Worm (Caenorhabditis elegans) whole organism, late embryonic: ENCODE data around the gene C39D10.11.

Experiments used
- C38D4.7 ChIP-seq: fragments of 200-800 bp; sonication (Bioruptor generic); optimal IDR thresholded peaks from 2 replicates; lab custom pipeline; 2018; ENCODE audit warnings: mild to moderate bottlenecking, missing genetic modification characterization, moderate library complexity, missing compliant biosample characterization
- F13H6.1 ChIP-seq: sonication (generic microtip); optimal IDR thresholded peaks from 2 replicates; lab custom pipeline; 2016; ENCODE audit warnings: missing genetic modification characterization, missing compliant biosample characterization
- K02D7.2 ChIP-seq: sonication (generic microtip); optimal IDR thresholded peaks from 2 replicates; lab custom pipeline; 2017; ENCODE audit warnings: mild to moderate bottlenecking, missing genetic modification characterization, missing compliant biosample characterization
- T23F11.4 ChIP-seq: fragments of 200-800 bp; sonication (Bioruptor generic); optimal IDR thresholded peaks from 2 replicates; lab custom pipeline; 2018; ENCODE audit warnings: mild to moderate bottlenecking, missing genetic modification characterization, missing compliant biosample characterization
- Y22D7AL.16 ChIP-seq: sonication (generic microtip); optimal IDR thresholded peaks from 2 replicates; lab custom pipeline; 2016; ENCODE audit warnings: missing genetic modification characterization, missing compliant biosample characterization
- ceh-14 ChIP-seq: sonication (generic microtip); optimal IDR thresholded peaks from 2 replicates; lab custom pipeline; 2016; ENCODE audit warnings: missing genotype, missing genetic modification characterization, missing compliant biosample characterization
- ceh-19 ChIP-seq: fragments of 200-800 bp; sonication (Bioruptor generic); optimal IDR thresholded peaks from 2 replicates; lab custom pipeline; 2018; ENCODE audit warnings: mild to moderate bottlenecking, missing genetic modification characterization, missing compliant biosample characterization
- ceh-30 ChIP-seq: fragments of 150-350 bp; optimal IDR thresholded peaks from 2 replicates; lab custom pipeline; 2014; ENCODE audit warnings: missing biosample characterization, missing genetic modification characterization
- ceh-31 ChIP-seq: sonication (generic microtip); optimal IDR thresholded peaks from 2 replicates; lab custom pipeline; 2016; ENCODE audit warnings: missing genetic modification characterization, missing compliant biosample characterization
- ceh-6 ChIP-seq: fragments of 200-800 bp; sonication (Bioruptor generic); optimal IDR thresholded peaks from 2 replicates; lab custom pipeline; 2018; ENCODE audit warnings: mild to moderate bottlenecking, missing genetic modification characterization, missing compliant biosample characterization
- che-1 ChIP-seq: sonication (generic microtip); optimal IDR thresholded peaks from 2 replicates; lab custom pipeline; 2016; ENCODE audit warnings: mild to moderate bottlenecking, missing genetic modification characterization, missing compliant biosample characterization
- dve-1 ChIP-seq: sonication (generic microtip); optimal IDR thresholded peaks from 2 replicates; lab custom pipeline; 2017; ENCODE audit warnings: antibody characterized with exemption, mild to moderate bottlenecking, missing genetic modification characterization, missing compliant biosample characterization
- hlh-13 ChIP-seq: fragments of 200-800 bp; sonication (Bioruptor generic); optimal IDR thresholded peaks from 2 replicates; lab custom pipeline; 2018; ENCODE audit warnings: mild to moderate bottlenecking, missing genetic modification characterization, missing compliant biosample characterization
- hlh-15 ChIP-seq: sonication (generic microtip); optimal IDR thresholded peaks from 2 replicates; lab custom pipeline; 2016; ENCODE audit warnings: missing genetic modification characterization, missing compliant biosample characterization
- hlh-30 ChIP-seq: sonication (generic microtip); optimal IDR thresholded peaks from 2 replicates; lab custom pipeline; 2017; ENCODE audit warnings: antibody characterized with exemption, missing genetic modification characterization, missing compliant biosample characterization; ENCODE audit not compliant: insufficient read depth
- hlh-6 ChIP-seq: sonication (generic microtip); optimal IDR thresholded peaks from 2 replicates; lab custom pipeline; 2016; ENCODE audit warnings: missing genotype, missing genetic modification characterization, missing compliant biosample characterization
- hlh-8 ChIP-seq: sonication (generic microtip); optimal IDR thresholded peaks from 2 replicates; lab custom pipeline; 2016; ENCODE audit warnings: missing genotype, missing genetic modification characterization, missing compliant biosample characterization
- lim-6 ChIP-seq: sonication (generic microtip); optimal IDR thresholded peaks from 2 replicates; lab custom pipeline; 2016; ENCODE audit warnings: missing genetic modification characterization, missing compliant biosample characterization
- lin-11 ChIP-seq: fragments of 200-800 bp; sonication (Bioruptor generic); optimal IDR thresholded peaks from 2 replicates; lab custom pipeline; 2018; ENCODE audit warnings: mild to moderate bottlenecking, missing genetic modification characterization, missing compliant biosample characterization
- mec-3 ChIP-seq: sonication (generic microtip); optimal IDR thresholded peaks from 2 replicates; lab custom pipeline; 2016; ENCODE audit warnings: borderline replicate concordance, missing genetic modification characterization, missing compliant biosample characterization
- nfya-1 ChIP-seq: sonication (generic microtip); optimal IDR thresholded peaks from 2 replicates; lab custom pipeline; 2017; ENCODE audit warnings: missing genetic modification characterization, mild to moderate bottlenecking, missing compliant biosample characterization, antibody characterized with exemption, moderate library complexity
- npax-4 ChIP-seq: sonication (generic microtip); optimal IDR thresholded peaks from 2 replicates; lab custom pipeline; 2016; ENCODE audit warnings: missing genetic modification characterization, missing compliant biosample characterization
- odd-2 ChIP-seq: sonication (generic microtip); optimal IDR thresholded peaks from 2 replicates; lab custom pipeline; 2017; ENCODE audit warnings: antibody characterized with exemption, mild to moderate bottlenecking, missing genetic modification characterization, missing compliant biosample characterization
- pag-3 ChIP-seq: sonication (generic microtip); optimal IDR thresholded peaks from 2 replicates; lab custom pipeline; 2016; ENCODE audit warnings: missing compliant biosample characterization, missing genetic modification characterization, borderline replicate concordance
- pat-9 ChIP-seq: fragments of 200-800 bp; sonication (Bioruptor generic); optimal IDR thresholded peaks from 2 replicates; lab custom pipeline; 2018; ENCODE audit warnings: mild to moderate bottlenecking, missing genetic modification characterization, moderate library complexity, missing compliant biosample characterization
- pqm-1 ChIP-seq: sonication (generic microtip); optimal IDR thresholded peaks from 2 replicates; lab custom pipeline; 2016; ENCODE audit warnings: missing genetic modification characterization, missing compliant biosample characterization
- pros-1 ChIP-seq: fragments of 150-350 bp; optimal IDR thresholded peaks from 2 replicates; lab custom pipeline; 2014; ENCODE audit warnings: missing biosample characterization, missing genetic modification reagents, missing genetic modification characterization
- ref-2 ChIP-seq: sonication (generic microtip); optimal IDR thresholded peaks from 2 replicates; lab custom pipeline; 2016; ENCODE audit warnings: missing genetic modification characterization, missing compliant biosample characterization
- sdc-2 ChIP-seq: sonication (generic microtip); optimal IDR thresholded peaks from 2 replicates; lab custom pipeline; 2016; ENCODE audit warnings: missing genotype, missing genetic modification characterization, missing compliant biosample characterization
- tbx-2 ChIP-seq: sonication (generic microtip); optimal IDR thresholded peaks from 2 replicates; lab custom pipeline; 2016; ENCODE audit warnings: missing genetic modification characterization, missing compliant biosample characterization
- ttx-3 ChIP-seq: sonication (generic microtip); optimal IDR thresholded peaks from 2 replicates; lab custom pipeline; 2016; ENCODE audit warnings: missing genetic modification reagents, missing genetic modification characterization, missing compliant biosample characterization
- unc-3 ChIP-seq, 2 experiments: fragments of 200-800 bp in 1 of 2; sonication (Bioruptor generic) in 1 of 2; sonication (generic microtip) in 1 of 2; conservative IDR thresholded peaks in 1 of 2; optimal IDR thresholded peaks in 1 of 2; 2 replicates each; pipeline versions ENCODE4 v1.3.6 to Lab custom; 2016 to 2022; ENCODE audit warnings: missing compliant biosample characterization in 2 of 2, missing genetic modification characterization in 2 of 2, missing genetic modification reagents in 1 of 2
- unc-55 ChIP-seq: sonication (generic microtip); optimal IDR thresholded peaks from 2 replicates; lab custom pipeline; 2017; ENCODE audit warnings: missing biosample characterization, missing genetic modification reagents, missing genetic modification characterization
- zip-5 ChIP-seq: sonication (generic microtip); optimal IDR thresholded peaks from 2 replicates; lab custom pipeline; 2016; ENCODE audit warnings: missing genetic modification characterization, missing compliant biosample characterization
- ztf-16 ChIP-seq: sonication (generic microtip); optimal IDR thresholded peaks from 2 replicates; lab custom pipeline; 2017; ENCODE audit warnings: missing genetic modification characterization, missing compliant biosample characterization

Gene C39D10.11

DNA sequence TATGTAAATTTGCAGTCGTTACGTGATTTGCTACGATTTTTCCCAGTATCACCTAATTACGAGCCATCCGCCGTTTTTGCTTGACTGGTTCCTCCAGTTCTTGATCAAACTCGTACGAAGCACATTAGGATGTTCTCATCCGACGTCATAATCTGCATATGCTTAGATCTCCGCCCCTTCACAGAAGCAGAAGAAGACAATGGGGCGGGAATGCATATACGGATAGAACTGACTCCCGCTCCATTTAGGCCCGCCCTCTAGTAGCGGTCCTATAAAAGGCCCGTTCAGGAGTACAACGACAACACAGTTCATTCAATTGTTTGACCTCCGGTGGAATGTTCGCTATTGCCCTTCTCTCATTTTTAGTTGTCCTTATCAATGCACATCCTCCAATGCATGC, 22.1 kb downstream of the C39D10.11 start, which contains the start of gene zig-4:
TSS of gene zig-4 (plus strand) at position 301 of the 400 bp plus-strand sequence.
- TF ChIP-seq lin-11 (tag; lab: Kevin White, UChicago) (no peak), hlh-13 (no peak), pag-3 (tag; lab: Kevin White, UChicago) (no peak), pqm-1 (no peak), unc-55 (GFP tag; lab: Kevin White, UChicago) (no peak), K02D7.2 (tag; lab: Kevin White, UChicago) (no peak)

DNA sequence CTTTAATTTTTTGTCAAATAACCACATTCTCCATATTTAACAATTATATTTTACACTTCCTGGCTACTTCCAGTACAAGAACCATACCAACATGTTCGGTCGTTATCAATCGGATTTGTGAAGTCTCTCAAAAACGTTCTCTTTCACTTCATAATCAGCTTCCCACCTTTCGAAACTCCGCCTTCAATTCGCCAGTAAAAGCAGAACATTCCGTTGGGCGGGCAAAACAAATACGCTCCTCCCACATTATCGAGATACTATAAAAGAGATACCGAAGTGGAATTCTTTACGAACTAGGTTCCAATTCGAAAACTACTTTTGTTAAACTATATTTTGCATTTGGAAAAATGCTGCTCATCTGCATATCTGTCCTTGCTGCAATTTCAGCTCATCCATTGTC, 27.4 kb downstream of the C39D10.11 start, which contains the start of gene zig-3:
TSS of gene zig-3 (plus strand) at position 301 of the 400 bp plus-strand sequence.
- TF ChIP-seq nfya-1 (tag; lab: Kevin White, UChicago) (no peak), ceh-14 (tag; lab: Kevin White, UChicago) (no peak), npax-4 (tag; lab: Kevin White, UChicago) (no peak), ttx-3 (tag; lab: Kevin White, UChicago) (no peak), hlh-30 (tag; lab: Kevin White, UChicago) (no peak), hlh-13 (no peak), ceh-19 (GFP tag; lab: Kevin White, UChicago) (no peak), hlh-6 (no peak), odd-2 (tag; lab: Kevin White, UChicago) (no peak), F13H6.1 (tag; lab: Kevin White, UChicago) (no peak), C38D4.7 (GFP tag; lab: Kevin White, UChicago) (no peak), tbx-2 (no peak), ref-2 (tag; lab: Kevin White, UChicago) (no peak), unc-3 (GFP tag; conservative IDR thresholded peaks at IDR 0.05; lab: Robert Waterston, UW) (no peak), unc-3 (tag; optimal IDR thresholded peaks at IDR 0.05; lab: Kevin White, UChicago) (no peak), Y22D7AL.16 (tag; lab: Kevin White, UChicago) (no peak)

DNA sequence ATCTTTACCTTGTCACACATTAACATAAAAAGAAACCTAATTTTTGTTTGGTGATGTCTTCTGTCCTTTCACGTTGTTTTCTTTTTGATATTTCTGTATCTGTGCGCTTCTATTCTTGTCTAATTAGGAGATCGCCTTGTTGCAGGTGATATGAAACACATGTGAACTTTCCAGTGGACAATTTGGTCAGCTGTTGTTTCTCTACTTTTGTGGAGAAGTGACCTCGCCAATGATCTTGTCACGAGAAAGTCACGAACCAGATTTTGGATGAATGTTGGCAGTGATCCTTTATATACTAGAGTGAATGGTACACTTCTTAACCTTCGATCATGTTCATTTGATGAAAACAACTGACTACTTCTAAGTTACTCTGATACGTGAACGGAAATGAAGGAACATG, 29.4 kb downstream of the C39D10.11 start:
- TF ChIP-seq ztf-16 (tag; lab: Kevin White, UChicago) (no peak), hlh-6 (no peak), ceh-30 (no peak), mec-3 (tag; lab: Kevin White, UChicago) (no peak), sdc-2 (tag; lab: Kevin White, UChicago) (no peak), pat-9 (no peak), ceh-14 (tag; lab: Kevin White, UChicago) (no peak), unc-3 (GFP tag; conservative IDR thresholded peaks at IDR 0.05; lab: Robert Waterston, UW) (no peak), unc-3 (tag; optimal IDR thresholded peaks at IDR 0.05; lab: Kevin White, UChicago) (no peak), hlh-13 (no peak), T23F11.4 (GFP tag; lab: Kevin White, UChicago) (no peak), zip-5 (tag; lab: Kevin White, UChicago) (no peak), hlh-8 (tag; lab: Kevin White, UChicago) (no peak), hlh-15 (tag; lab: Kevin White, UChicago) (no peak), hlh-30 (tag; lab: Kevin White, UChicago) (no peak), dve-1 (tag; lab: Kevin White, UChicago) (no peak), pqm-1 (no peak), ceh-31 (no peak), K02D7.2 (tag; lab: Kevin White, UChicago) (no peak), che-1 (tag; lab: Kevin White, UChicago) (no peak)

DNA sequence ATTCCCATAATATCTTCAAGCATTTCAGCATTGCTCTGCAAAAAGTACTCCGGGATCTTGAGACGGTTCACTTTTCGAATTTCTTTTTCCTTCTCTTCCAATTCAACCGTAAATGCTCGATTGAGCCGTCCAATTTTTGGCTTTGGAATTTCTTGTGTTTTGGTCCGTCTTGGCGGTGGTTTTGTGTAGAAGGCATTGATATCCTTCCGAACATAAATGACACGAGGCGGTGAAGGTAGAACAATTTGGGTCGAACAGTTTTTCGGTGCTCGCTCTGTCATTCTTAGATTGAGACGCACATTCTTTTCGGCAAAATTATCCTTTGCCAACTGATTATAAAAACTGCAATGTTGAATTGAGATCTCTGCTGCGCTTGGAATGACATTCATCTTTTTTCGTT, 39.6 kb downstream of the C39D10.11 start:
- TF ChIP-seq pros-1 (no peak), ceh-6 (no peak), lin-11 (tag; lab: Kevin White, UChicago) (no peak), F13H6.1 (tag; lab: Kevin White, UChicago) (no peak), lim-6 (no peak)
